Worm (Caenorhabditis elegans): ENCODE results near the gene btb-14.

Gene btb-14

ce11 chrII:12382625-12383562 lies at the start of gene btb-14:
Gene btb-14 (plus strand): TSS chrII:12383463.
- TF ChIP-seq tbx-37 (GFP tag; conservative IDR thresholded peaks at IDR 0.05) (no peak), ets-7 (tag; optimal IDR thresholded peaks at IDR 0.05) (no peak), ceh-36 (tag; optimal IDR thresholded peaks at IDR 0.05) (no peak), ama-1 (optimal IDR thresholded peaks at IDR 0.05) (no peak), aly-1 (tag; optimal IDR thresholded peaks at IDR 0.05) (no peak), sea-1 (GFP tag; conservative IDR thresholded peaks at IDR 0.05) (no peak), tbx-11 (GFP tag; IDR thresholded peaks at IDR 0.05) (no peak), hmbx-1 (tag; optimal IDR thresholded peaks at IDR 0.05) (no peak), flt-1 (GFP tag; IDR thresholded peaks at IDR 0.05) (no peak), B0310.2 (tag; optimal IDR thresholded peaks at IDR 0.05) (no peak), F13C5.2 (tag; optimal IDR thresholded peaks at IDR 0.05) (no peak), hnd-1 (tag; optimal IDR thresholded peaks at IDR 0.05) (no peak), scrt-1 (GFP tag; IDR thresholded peaks at IDR 0.05) (no peak), pes-1 (GFP tag; IDR thresholded peaks at IDR 0.05) (no peak), tra-4 (tag; optimal IDR thresholded peaks at IDR 0.05) (no peak), hmg-4 (GFP tag; optimal IDR thresholded peaks at IDR 0.05) (no peak), ceh-13 (GFP tag; optimal IDR thresholded peaks at IDR 0.05) (no peak)

ce11 chrII:12335430-12335829 lies 47.8 kb upstream of the btb-14 start, which contains the start of gene sre-52:
Gene sre-52 (plus strand): TSS chrII:12335730.
- TF ChIP-seq flt-1 (GFP tag; IDR thresholded peaks at IDR 0.05) (no peak), pes-1 (GFP tag; IDR thresholded peaks at IDR 0.05) (no peak), ama-1 (optimal IDR thresholded peaks at IDR 0.05) (no peak), ceh-36 (tag; optimal IDR thresholded peaks at IDR 0.05) (no peak), aly-1 (tag; optimal IDR thresholded peaks at IDR 0.05) (no peak), B0310.2 (tag; optimal IDR thresholded peaks at IDR 0.05) (no peak), tbx-37 (GFP tag; conservative IDR thresholded peaks at IDR 0.05) (no peak), tbx-11 (GFP tag; IDR thresholded peaks at IDR 0.05) (no peak), hmg-4 (GFP tag; optimal IDR thresholded peaks at IDR 0.05) (no peak), hmbx-1 (tag; optimal IDR thresholded peaks at IDR 0.05) (no peak), tra-4 (tag; optimal IDR thresholded peaks at IDR 0.05) (no peak), F13C5.2 (tag; optimal IDR thresholded peaks at IDR 0.05) (no peak), hnd-1 (tag; optimal IDR thresholded peaks at IDR 0.05) (no peak), ets-7 (tag; optimal IDR thresholded peaks at IDR 0.05) (no peak), scrt-1 (GFP tag; IDR thresholded peaks at IDR 0.05) (no peak), ceh-13 (GFP tag; optimal IDR thresholded peaks at IDR 0.05) (no peak)

DNA sequence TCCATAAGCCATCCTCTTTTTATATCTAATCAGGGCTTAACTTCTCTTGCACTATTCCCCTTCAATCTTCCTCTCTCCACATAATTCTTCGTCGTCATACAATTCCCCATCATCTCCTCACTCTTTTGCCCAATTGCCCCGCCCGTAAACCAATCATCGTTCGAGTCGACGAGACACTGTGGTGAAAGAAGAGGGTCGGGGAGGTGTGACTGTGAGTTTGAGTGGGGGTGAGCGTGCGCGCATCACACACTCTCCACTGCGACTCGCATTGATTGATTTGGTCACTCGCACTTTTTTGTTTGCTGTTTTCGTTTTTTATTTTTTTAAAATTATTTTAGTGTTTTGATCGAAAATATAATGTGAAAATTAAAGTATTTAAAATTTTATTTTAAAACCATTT lies 44.1 kb upstream of the btb-14 start:
- TF ChIP-seq aly-1 (tag; optimal IDR thresholded peaks at IDR 0.05) (no peak), sea-1 (GFP tag; conservative IDR thresholded peaks at IDR 0.05) (0 out of 2 replicates have a peak, but pooled peaks have one; percentile 34), ceh-36 (tag; optimal IDR thresholded peaks at IDR 0.05) (no peak), scrt-1 (GFP tag; IDR thresholded peaks at IDR 0.05) (no peak), tbx-11 (GFP tag; IDR thresholded peaks at IDR 0.05) (no peak), tbx-37 (GFP tag; conservative IDR thresholded peaks at IDR 0.05) (no peak), ceh-13 (GFP tag; optimal IDR thresholded peaks at IDR 0.05) (no peak), B0310.2 (tag; optimal IDR thresholded peaks at IDR 0.05) (no peak), flt-1 (GFP tag; IDR thresholded peaks at IDR 0.05) (no peak), ama-1 (optimal IDR thresholded peaks at IDR 0.05) (no peak), F13C5.2 (tag; optimal IDR thresholded peaks at IDR 0.05) (peak; percentile 7), hmbx-1 (tag; optimal IDR thresholded peaks at IDR 0.05) (no peak), ets-7 (tag; optimal IDR thresholded peaks at IDR 0.05) (no peak), hnd-1 (tag; optimal IDR thresholded peaks at IDR 0.05) (no peak)

DNA sequence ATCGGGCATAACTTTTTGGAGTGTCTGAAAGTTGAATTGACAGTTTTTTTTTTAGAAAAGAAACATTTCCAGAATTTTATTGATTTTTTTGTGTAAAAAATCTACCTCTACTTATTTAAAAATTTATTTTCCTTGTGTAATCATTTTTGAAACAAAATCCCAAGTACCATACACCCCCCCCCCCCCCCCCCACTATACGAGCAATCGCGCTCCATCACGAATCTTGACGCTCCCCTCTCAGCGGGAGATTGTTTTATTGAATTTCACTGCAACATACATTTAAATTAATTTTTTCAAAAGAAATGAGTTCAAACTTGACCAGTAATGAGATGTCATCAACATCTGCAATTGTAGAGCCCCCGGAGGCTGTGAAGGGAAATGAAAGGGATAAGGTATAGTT lies 43.6 kb upstream of the btb-14 start, which contains the start of gene sop-2:
sop-2 (plus strand) TSS at position 301 of the 400 bp plus-strand sequence.
- no peak for TF ChIP-seq tra-4 (tag; optimal IDR thresholded peaks at IDR 0.05)
- TF ChIP-seq ama-1 (optimal IDR thresholded peaks at IDR 0.05) = no peak
- no peak for TF ChIP-seq tbx-11 (GFP tag; IDR thresholded peaks at IDR 0.05)
- no peak for TF ChIP-seq ceh-36 (tag; optimal IDR thresholded peaks at IDR 0.05)
- TF ChIP-seq hmbx-1 (tag; optimal IDR thresholded peaks at IDR 0.05) = no peak
- no peak for TF ChIP-seq F13C5.2 (tag; optimal IDR thresholded peaks at IDR 0.05)
- TF ChIP-seq sea-1 (GFP tag; conservative IDR thresholded peaks at IDR 0.05) = no peak
- no peak for TF ChIP-seq scrt-1 (GFP tag; IDR thresholded peaks at IDR 0.05)
- TF ChIP-seq ceh-13 (GFP tag; optimal IDR thresholded peaks at IDR 0.05) = no peak

DNA sequence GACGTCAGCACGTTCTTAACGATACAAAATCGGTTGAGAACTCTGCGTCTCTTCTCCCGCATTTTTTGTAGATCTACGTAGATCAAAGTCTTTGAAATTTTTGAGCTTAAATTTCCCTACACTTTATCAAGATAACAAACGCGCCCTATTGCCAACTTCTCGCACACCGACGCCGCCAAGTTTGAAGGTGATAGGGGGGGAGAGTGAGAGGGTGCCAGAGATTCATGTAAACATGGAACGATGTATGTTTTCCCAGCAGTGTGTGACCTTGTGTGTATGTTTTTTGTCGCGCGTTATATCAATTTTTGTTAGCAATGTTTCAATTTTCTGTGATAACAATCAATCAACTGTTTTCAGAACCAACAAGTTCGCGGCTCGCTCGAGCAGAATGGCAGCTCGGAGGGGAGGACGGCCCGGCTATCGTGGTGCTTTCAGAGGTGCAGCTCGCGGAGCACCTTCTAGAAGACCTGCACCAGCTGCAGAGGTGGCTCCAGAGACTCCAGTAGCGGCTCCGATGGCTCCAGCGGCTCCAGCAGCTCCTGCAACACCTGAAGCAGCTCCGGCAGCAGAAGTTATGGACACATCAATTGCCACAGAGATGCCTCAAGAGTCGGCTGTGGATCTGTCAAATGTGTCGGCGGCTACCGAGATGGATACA lies 41.6 kb upstream of the btb-14 start:
- no peak for TF ChIP-seq aly-1 (tag; optimal IDR thresholded peaks at IDR 0.05)
- no peak for TF ChIP-seq sea-1 (GFP tag; conservative IDR thresholded peaks at IDR 0.05)
- no peak for TF ChIP-seq hmbx-1 (tag; optimal IDR thresholded peaks at IDR 0.05)
- TF ChIP-seq pes-1 (GFP tag; IDR thresholded peaks at IDR 0.05) = no peak
- no peak for TF ChIP-seq ama-1 (optimal IDR thresholded peaks at IDR 0.05)
- no peak for TF ChIP-seq tbx-37 (GFP tag; conservative IDR thresholded peaks at IDR 0.05)

ce11 chrII:12342928-12343327 lies 40.3 kb upstream of the btb-14 start:
- TF ChIP-seq ama-1 (optimal IDR thresholded peaks at IDR 0.05) = no peak
- TF ChIP-seq F13C5.2 (tag; optimal IDR thresholded peaks at IDR 0.05) = no peak
- TF ChIP-seq pes-1 (GFP tag; IDR thresholded peaks at IDR 0.05) = no peak
- no peak for TF ChIP-seq ets-7 (tag; optimal IDR thresholded peaks at IDR 0.05)
- TF ChIP-seq aly-1 (tag; optimal IDR thresholded peaks at IDR 0.05) = no peak
- no peak for TF ChIP-seq ceh-13 (GFP tag; optimal IDR thresholded peaks at IDR 0.05)
- no peak for TF ChIP-seq ceh-36 (tag; optimal IDR thresholded peaks at IDR 0.05)
- TF ChIP-seq flt-1 (GFP tag; IDR thresholded peaks at IDR 0.05) = no peak
- no peak for TF ChIP-seq tra-4 (tag; optimal IDR thresholded peaks at IDR 0.05)
- TF ChIP-seq hmbx-1 (tag; optimal IDR thresholded peaks at IDR 0.05) = no peak
- TF ChIP-seq tbx-11 (GFP tag; IDR thresholded peaks at IDR 0.05) = no peak
- no peak for TF ChIP-seq scrt-1 (GFP tag; IDR thresholded peaks at IDR 0.05)
- no peak for TF ChIP-seq sea-1 (GFP tag; conservative IDR thresholded peaks at IDR 0.05)

Measured in whole organism, early embryonic.